Worm (Caenorhabditis elegans) whole organism, L2 larva: ENCODE results near the gene cut-1.

Experiments used
- C34F6.9 ChIP-seq: fragments of 150-350 bp; optimal IDR thresholded peaks from 2 replicates; lab custom pipeline; 2014; ENCODE audit warnings: missing biosample characterization, missing genetic modification characterization
- egl-27 ChIP-seq: sonication (generic microtip); optimal IDR thresholded peaks from 3 replicates; lab custom pipeline; 2017; ENCODE audit warnings: missing biosample characterization, missing genetic modification reagents, missing genetic modification characterization
- lsy-2 ChIP-seq, 2 experiments: fragments of 150-350 bp in 1 of 2; sonication (generic microtip) in 1 of 2; optimal IDR thresholded peaks; 2 replicates each; lab custom pipeline; 2014 to 2017; ENCODE audit warnings: missing biosample characterization in 2 of 2, missing genetic modification characterization in 2 of 2
- mbf-1 ChIP-seq: sonication (generic microtip); optimal IDR thresholded peaks from 2 replicates; lab custom pipeline; 2017; ENCODE audit warnings: missing biosample characterization, missing genetic modification characterization
- nhr-6 ChIP-seq: fragments of 150-350 bp; optimal IDR thresholded peaks from 2 replicates; lab custom pipeline; 2014; ENCODE audit warnings: missing biosample characterization, missing genetic modification characterization
- unc-62 ChIP-seq: fragments of 150-350 bp; optimal IDR thresholded peaks from 2 replicates; lab custom pipeline; 2014; ENCODE audit warnings: missing biosample characterization, missing genetic modification reagents, missing genetic modification characterization
- zag-1 ChIP-seq: fragments of 150-350 bp; optimal IDR thresholded peaks from 2 replicates; lab custom pipeline; 2014; ENCODE audit warnings: missing biosample characterization, missing genetic modification characterization

- TF ChIP-seq lsy-2 (tag; optimal IDR thresholded peaks at IDR 0.05; lab: Kevin White, UChicago) (no peak), unc-62 (GFP tag; lab: Kevin White, UChicago) (no peak), nhr-6 (tag; lab: Kevin White, UChicago) (no peak), zag-1 (tag; lab: Kevin White, UChicago) (no peak), mbf-1 (tag; lab: Kevin White, UChicago) (no peak), C34F6.9 (tag; lab: Kevin White, UChicago) (no peak), egl-27 (tag; lab: Kevin White, UChicago) (no peak)
Observed at ce11 chrII:11284701-11285100, 15.8 kb downstream of the cut-1 start.
